Worm (Caenorhabditis elegans) whole organism, young adult: ENCODE measurements around the gene F19B10.1.

ENCODE experiments used
- B0336.3 ChIP-seq: fragments of 200-800 bp; sonication (Bioruptor generic); IDR thresholded peaks from 2 replicates; pipeline ENCODE4 v1.3.6; 2022; ENCODE audit warnings: missing genetic modification characterization, missing compliant biosample characterization
- D2030.7 ChIP-seq: fragments of 200-800 bp; sonication (Bioruptor generic); IDR thresholded peaks from 2 replicates; pipeline ENCODE4 v1.3.6; 2022; ENCODE audit warnings: missing genetic modification reagents, missing genetic modification characterization, missing compliant biosample characterization
- F22D6.2 ChIP-seq: sonication (generic microtip); optimal IDR thresholded peaks from 2 replicates; lab custom pipeline; 2016; ENCODE audit warnings: mild to moderate bottlenecking, missing genetic modification characterization, missing compliant biosample characterization
- F52B5.7 ChIP-seq: sonication (generic microtip); optimal IDR thresholded peaks from 2 replicates; lab custom pipeline; 2016; ENCODE audit warnings: mild to moderate bottlenecking, missing genetic modification characterization, missing compliant biosample characterization
- F57A8.1 ChIP-seq: fragments of 200-800 bp; sonication (Bioruptor generic); optimal IDR thresholded peaks from 2 replicates; lab custom pipeline; 2018; ENCODE audit warnings: mild to moderate bottlenecking, missing genetic modification characterization, moderate library complexity, missing compliant biosample characterization
- K12H6.12 ChIP-seq: fragments of 200-800 bp; sonication (Bioruptor generic); optimal IDR thresholded peaks from 2 replicates; lab custom pipeline; 2018; ENCODE audit warnings: mild to moderate bottlenecking, missing genetic modification characterization, missing compliant biosample characterization
- ZK185.1 ChIP-seq: sonication (generic microtip); optimal IDR thresholded peaks from 2 replicates; lab custom pipeline; 2016; ENCODE audit warnings: mild to moderate bottlenecking, missing genetic modification characterization, missing compliant biosample characterization; ENCODE audit not compliant: poor library complexity, severe bottlenecking
- aptf-3 ChIP-seq: fragments of 200-800 bp; sonication (Bioruptor generic); IDR thresholded peaks from 2 replicates; pipeline ENCODE4 v1.3.6; 2022; ENCODE audit warnings: missing genetic modification characterization, missing compliant biosample characterization
- ceh-100 ChIP-seq: fragments of 200-800 bp; sonication (Bioruptor generic); IDR thresholded peaks from 2 replicates; pipeline ENCODE4 v1.3.6; 2022; ENCODE audit warnings: missing genetic modification reagents, missing genetic modification characterization, missing compliant biosample characterization
- ceh-58 ChIP-seq: fragments of 200-800 bp; sonication (Bioruptor generic); IDR thresholded peaks from 2 replicates; pipeline ENCODE4 v1.3.6; 2022; ENCODE audit warnings: missing genetic modification characterization, missing compliant biosample characterization
- ceh-91 ChIP-seq: fragments of 200-800 bp; sonication (Bioruptor generic); IDR thresholded peaks from 2 replicates; pipeline ENCODE4 v1.3.6; 2022; ENCODE audit warnings: missing genetic modification reagents, missing genetic modification characterization, missing compliant biosample characterization
- lsy-27 ChIP-seq: sonication (generic microtip); optimal IDR thresholded peaks from 2 replicates; lab custom pipeline; 2017; ENCODE audit warnings: missing genetic modification characterization, mild to moderate bottlenecking, missing compliant biosample characterization, antibody characterized with exemption, missing genotype, borderline replicate concordance; ENCODE audit not compliant: insufficient read depth
- madf-6 ChIP-seq: fragments of 200-800 bp; sonication (Bioruptor generic); IDR thresholded peaks from 2 replicates; pipeline ENCODE4 v1.3.6; 2022; ENCODE audit warnings: missing genetic modification reagents, missing genetic modification characterization, missing compliant biosample characterization
- nfyb-1 ChIP-seq: fragments of 200-800 bp; sonication (Bioruptor generic); IDR thresholded peaks from 2 replicates; pipeline ENCODE4 v1.3.6; 2022; ENCODE audit warnings: missing genetic modification reagents, missing genetic modification characterization, missing compliant biosample characterization
- sptf-2 ChIP-seq: fragments of 200-800 bp; sonication (Bioruptor generic); optimal IDR thresholded peaks from 2 replicates; lab custom pipeline; 2018; ENCODE audit warnings: mild to moderate bottlenecking, missing genetic modification characterization, missing compliant biosample characterization
- tlf-1 ChIP-seq: fragments of 200-800 bp; sonication (Bioruptor generic); optimal IDR thresholded peaks from 2 replicates; lab custom pipeline; 2018; ENCODE audit warnings: mild to moderate bottlenecking, missing genetic modification characterization, missing compliant biosample characterization
- xnd-1 ChIP-seq: sonication (generic microtip); optimal IDR thresholded peaks from 2 replicates; lab custom pipeline; 2016; ENCODE audit warnings: missing genotype, missing genetic modification reagents, missing genetic modification characterization, missing compliant biosample characterization
- ztf-22 ChIP-seq: fragments of 200-800 bp; sonication (Bioruptor generic); optimal IDR thresholded peaks from 2 replicates; lab custom pipeline; 2018; ENCODE audit warnings: mild to moderate bottlenecking, missing genetic modification characterization, moderate library complexity, missing compliant biosample characterization

The F19B10.1 gene

DNA sequence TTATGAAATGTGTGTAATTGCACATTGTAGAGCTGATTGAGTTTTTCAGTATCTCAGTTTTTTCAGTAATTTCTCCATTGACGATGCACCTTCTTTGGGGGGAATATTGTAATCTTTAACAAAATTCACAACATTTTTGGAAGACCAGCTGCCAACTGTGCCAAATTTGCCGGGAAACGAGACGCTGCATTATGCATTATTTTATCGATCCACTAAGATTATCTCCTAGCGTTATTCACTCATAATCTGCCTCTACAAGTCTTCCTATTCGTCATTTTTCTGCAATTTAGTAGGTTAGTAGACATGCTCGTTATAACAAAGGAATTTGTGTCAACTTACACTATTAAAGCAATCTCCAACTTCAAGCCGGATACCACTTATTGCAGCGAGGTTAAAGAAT lies 48.7 kb downstream of the F19B10.1 start, which contains the start of the genes sdz-12 and bath-31:
sdz-12 (minus strand) TSS at position 101 of the 400 bp plus-strand sequence.
bath-31 (plus strand) TSS at position 251 of the 400 bp plus-strand sequence.
- TF ChIP-seq sptf-2 (GFP tag; lab: Kevin White, UChicago), result no peak
- TF ChIP-seq D2030.7 (GFP tag; lab: Robert Waterston, UW), result no peak
- no peak for TF ChIP-seq ceh-100 (GFP tag; lab: Robert Waterston, UW)
- no peak for TF ChIP-seq K12H6.12
- TF ChIP-seq ceh-58, result no peak
- TF ChIP-seq ceh-91 (GFP tag; lab: Robert Waterston, UW), result no peak
- TF ChIP-seq aptf-3, result no peak
- no peak for TF ChIP-seq ZK185.1
- TF ChIP-seq F22D6.2 (tag; lab: Kevin White, UChicago), result no peak
- TF ChIP-seq madf-6 (GFP tag; lab: Robert Waterston, UW), result no peak
- no peak for TF ChIP-seq nfyb-1 (GFP tag; lab: Robert Waterston, UW)
- no peak for TF ChIP-seq F57A8.1 (GFP tag; lab: Kevin White, UChicago)
- TF ChIP-seq F52B5.7, result no peak
- no peak for TF ChIP-seq ztf-22 (GFP tag; lab: Kevin White, UChicago)
- TF ChIP-seq xnd-1 (tag; lab: Kevin White, UChicago), result no peak
- TF ChIP-seq lsy-27 (tag; lab: Kevin White, UChicago), result no peak
- no peak for TF ChIP-seq tlf-1 (GFP tag; lab: Kevin White, UChicago)
- TF ChIP-seq B0336.3 (GFP tag; lab: Robert Waterston, UW), result no peak
